Fruit fly (Drosophila melanogaster) whole organism, embryonic: ENCODE data around the gene Exo70.

Source experiments
- Bdp1 ChIP-seq: fragments of 200-800 bp; sonication (Bioruptor generic); optimal IDR thresholded peaks from 3 replicates; lab custom pipeline; 2016; ENCODE audit warnings: missing biosample characterization, missing genetic modification characterization
- C15 ChIP-seq: fragments of 200-800 bp; sonication (Bioruptor generic); IDR thresholded peaks from 3 replicates; pipeline ENCODE4 v1.3.6; 2022; ENCODE audit warnings: missing biosample characterization, missing genetic modification characterization
- CG1024 ChIP-seq: fragments of 200-800 bp; sonication (Bioruptor generic); IDR thresholded peaks from 2 replicates; pipeline ENCODE4 v1.3.6; 2022; ENCODE audit warnings: missing biosample characterization, missing genetic modification characterization
- CG10267 ChIP-seq: fragments of 200-800 bp; sonication (Bioruptor generic); optimal IDR thresholded peaks from 2 replicates; lab custom pipeline; 2018; ENCODE audit warnings: missing biosample characterization, mild to moderate bottlenecking, missing genetic modification characterization, moderate library complexity
- CG12071 ChIP-seq: fragments of 200-800 bp; sonication (Bioruptor generic); optimal IDR thresholded peaks from 3 replicates; lab custom pipeline; 2018; ENCODE audit warnings: missing biosample characterization, mild to moderate bottlenecking, missing genetic modification characterization
- CG12659 ChIP-seq: fragments of 200-800 bp; sonication (Bioruptor generic); optimal IDR thresholded peaks from 3 replicates; lab custom pipeline; 2017; ENCODE audit warnings: mild to moderate bottlenecking, missing biosample characterization, missing genetic modification reagents, missing genetic modification characterization
- CG12769 ChIP-seq: fragments of 200-800 bp; sonication (Bioruptor generic); optimal IDR thresholded peaks from 2 replicates; lab custom pipeline; 2019; ENCODE audit warnings: missing biosample characterization, mild to moderate bottlenecking, missing genetic modification characterization, moderate library complexity
- CG13775 ChIP-seq: fragments of 200-800 bp; sonication (Bioruptor generic); optimal IDR thresholded peaks from 3 replicates; lab custom pipeline; 2017; ENCODE audit warnings: missing biosample characterization, mild to moderate bottlenecking, missing genetic modification characterization
- CG14860 ChIP-seq: fragments of 200-800 bp; sonication (Bioruptor generic); IDR thresholded peaks from 3 replicates; pipeline ENCODE4 v1.3.6; 2022; ENCODE audit warnings: missing biosample characterization, missing genetic modification characterization; ENCODE audit not compliant: partially characterized antibody
- CG2202 ChIP-seq: fragments of 200-800 bp; sonication (Bioruptor generic); optimal IDR thresholded peaks from 2 replicates; lab custom pipeline; 2018; ENCODE audit warnings: missing biosample characterization, mild to moderate bottlenecking, missing genetic modification characterization
- CG5245 ChIP-seq: fragments of 200-800 bp; sonication (Bioruptor generic); optimal IDR thresholded peaks from 3 replicates; lab custom pipeline; 2016; ENCODE audit warnings: missing biosample characterization, missing genetic modification characterization
- CG6254 ChIP-seq: fragments of 200-800 bp; sonication (Bioruptor generic); optimal IDR thresholded peaks from 3 replicates; lab custom pipeline; 2017; ENCODE audit warnings: mild to moderate bottlenecking, missing biosample characterization, missing genetic modification reagents, missing genetic modification characterization
- CG7271 ChIP-seq: fragments of 200-800 bp; sonication (Bioruptor generic); optimal IDR thresholded peaks from 2 replicates; lab custom pipeline; 2018; ENCODE audit warnings: missing biosample characterization, mild to moderate bottlenecking, missing genetic modification characterization, moderate library complexity
- CG7357 ChIP-seq: fragments of 200-800 bp; sonication (Bioruptor generic); IDR thresholded peaks from 3 replicates; pipeline ENCODE4 v1.3.6; 2022; ENCODE audit warnings: missing biosample characterization, missing genetic modification characterization
- CG7839 ChIP-seq: fragments of 200-800 bp; sonication (Bioruptor generic); optimal IDR thresholded peaks from 3 replicates; lab custom pipeline; 2018; ENCODE audit warnings: missing biosample characterization, mild to moderate bottlenecking, missing genetic modification characterization, moderate library complexity
- CG8478 ChIP-seq: fragments of >200 bp; optimal IDR thresholded peaks from 2 replicates; lab custom pipeline; 2018
- Dbx ChIP-seq: fragments of 200-800 bp; sonication (Bioruptor generic); IDR thresholded peaks from 3 replicates; pipeline ENCODE4 v1.3.6; 2022; ENCODE audit warnings: missing biosample characterization, missing genetic modification characterization
- Doc3 ChIP-seq: fragments of 200-800 bp; sonication (Bioruptor generic); IDR thresholded peaks from 3 replicates; pipeline ENCODE4 v1.3.6; 2022; ENCODE audit warnings: missing biosample characterization, missing genetic modification characterization; ENCODE audit not compliant: partially characterized antibody
- Drgx ChIP-seq: fragments of 200-800 bp; sonication (Bioruptor generic); IDR thresholded peaks from 2 replicates; pipeline ENCODE4 v1.3.6; 2022; ENCODE audit warnings: missing biosample characterization, missing genetic modification characterization
- HLH4C ChIP-seq: fragments of 200-800 bp; sonication (Bioruptor generic); IDR thresholded peaks from 3 replicates; pipeline ENCODE4 v1.3.6; 2022; ENCODE audit warnings: missing biosample characterization, missing genetic modification characterization; ENCODE audit not compliant: partially characterized antibody
- HLH54F ChIP-seq: fragments of 200-800 bp; sonication (Bioruptor generic); optimal IDR thresholded peaks from 3 replicates; lab custom pipeline; 2016; ENCODE audit warnings: missing biosample characterization, missing genetic modification characterization
- Hmx ChIP-seq: fragments of 200-800 bp; sonication (Bioruptor generic); optimal IDR thresholded peaks from 2 replicates; lab custom pipeline; 2016; ENCODE audit warnings: missing biosample characterization, missing genetic modification characterization
- Mad ChIP-seq: fragments of 200-800 bp; sonication (Bioruptor generic); optimal IDR thresholded peaks from 2 replicates; lab custom pipeline; 2016; ENCODE audit warnings: missing biosample characterization, missing genetic modification characterization
- NC2α ChIP-seq: fragments of 200-800 bp; sonication (Bioruptor generic); optimal IDR thresholded peaks from 2 replicates; lab custom pipeline; 2016; ENCODE audit warnings: missing biosample characterization, missing genetic modification characterization
- Oli ChIP-seq: fragments of 200-800 bp; sonication (Bioruptor generic); optimal IDR thresholded peaks from 2 replicates; lab custom pipeline; 2018; ENCODE audit warnings: missing biosample characterization, mild to moderate bottlenecking, missing genetic modification characterization, moderate library complexity
- Pdp1 ChIP-seq, 2 experiments: fragments of 200-800 bp; sonication (Bioruptor generic); optimal IDR thresholded peaks; 3 replicates each; lab custom pipeline; 2016; ENCODE audit warnings: missing biosample characterization in 2 of 2, missing genetic modification characterization in 2 of 2, mild to moderate bottlenecking in 1 of 2, moderate library complexity in 1 of 2
- Sox102F ChIP-seq: fragments of 200-800 bp; sonication (Bioruptor generic); optimal IDR thresholded peaks from 2 replicates; lab custom pipeline; 2018; ENCODE audit warnings: missing biosample characterization, mild to moderate bottlenecking, missing genetic modification characterization, moderate library complexity
- Stat92E ChIP-seq, 3 experiments: fragments of >200 bp in 2 of 3; fragments of 200-800 bp in 1 of 3; sonication (Bioruptor generic) in 1 of 3; optimal IDR thresholded peaks; 2 replicates each; lab custom pipeline; 2017 to 2019; ENCODE audit warnings: missing biosample characterization in 3 of 3, missing genetic modification characterization in 3 of 3, mild to moderate bottlenecking in 1 of 3, moderate library complexity in 1 of 3
- az2 ChIP-seq: fragments of 200-800 bp; sonication (Bioruptor generic); optimal IDR thresholded peaks from 3 replicates; lab custom pipeline; 2016; ENCODE audit warnings: missing biosample characterization, missing genetic modification characterization
- bsh ChIP-seq, 2 experiments: fragments of 200-800 bp; sonication (Bioruptor generic); optimal IDR thresholded peaks; 2 replicates each; lab custom pipeline; 2017 to 2018; ENCODE audit warnings: mild to moderate bottlenecking in 2 of 2, missing biosample characterization in 2 of 2, missing genetic modification characterization in 2 of 2, moderate library complexity in 1 of 2
- corto ChIP-seq: fragments of 200-800 bp; sonication (Bioruptor generic); optimal IDR thresholded peaks from 2 replicates; lab custom pipeline; 2016; ENCODE audit warnings: missing biosample characterization, mild to moderate bottlenecking, missing genetic modification characterization, moderate library complexity
- dysf ChIP-seq: fragments of 200-800 bp; sonication (Bioruptor generic); IDR thresholded peaks from 3 replicates; pipeline ENCODE4 v1.3.6; 2022; ENCODE audit warnings: missing biosample characterization, missing genetic modification characterization
- en ChIP-seq: fragments of 200-800 bp; sonication (Bioruptor generic); optimal IDR thresholded peaks from 2 replicates; lab custom pipeline; 2016; ENCODE audit warnings: missing biosample characterization, missing genetic modification characterization
- esg ChIP-seq: fragments of 200-800 bp; sonication (Bioruptor generic); conservative IDR thresholded peaks from 2 replicates; pipeline ENCODE4 v1.3.6; 2022; ENCODE audit warnings: missing biosample characterization, missing genetic modification characterization
- gsb-n ChIP-seq: fragments of 200-800 bp; sonication (Bioruptor generic); optimal IDR thresholded peaks from 3 replicates; lab custom pipeline; 2018; ENCODE audit warnings: missing biosample characterization, mild to moderate bottlenecking, missing genetic modification characterization
- kah ChIP-seq: fragments of 200-800 bp; sonication (Bioruptor generic); optimal IDR thresholded peaks from 2 replicates; lab custom pipeline; 2018; ENCODE audit warnings: missing biosample characterization, mild to moderate bottlenecking, missing genetic modification characterization
- klu ChIP-seq: fragments of 200-800 bp; sonication (Bioruptor generic); IDR thresholded peaks from 2 replicates; pipeline ENCODE4 v1.3.6; 2022; ENCODE audit warnings: missing biosample characterization, missing genetic modification characterization
- kni ChIP-seq: fragments of 200-800 bp; sonication (Bioruptor generic); optimal IDR thresholded peaks from 3 replicates; lab custom pipeline; 2017; ENCODE audit warnings: mild to moderate bottlenecking, missing biosample characterization, missing genetic modification reagents, missing genetic modification characterization
- lov ChIP-seq, 2 experiments: fragments of 200-800 bp in 1 of 2; fragments of >200 bp in 1 of 2; sonication (Bioruptor generic) in 1 of 2; IDR thresholded peaks in 1 of 2; optimal IDR thresholded peaks in 1 of 2; 2 replicates in 1 of 2; 3 replicates in 1 of 2; pipeline versions ENCODE4 v1.3.6 to Lab custom; 2017 to 2022; ENCODE audit warnings: missing biosample characterization in 1 of 2, missing genetic modification characterization in 1 of 2
- mirr ChIP-seq: fragments of 200-800 bp; sonication (Bioruptor generic); optimal IDR thresholded peaks from 3 replicates; lab custom pipeline; 2018; ENCODE audit warnings: missing biosample characterization, mild to moderate bottlenecking, missing genetic modification characterization
- mld ChIP-seq: fragments of 200-800 bp; sonication (Bioruptor generic); IDR thresholded peaks from 3 replicates; pipeline ENCODE4 v1.3.6; 2022; ENCODE audit warnings: missing biosample characterization, missing genetic modification characterization; ENCODE audit not compliant: partially characterized antibody
- otp ChIP-seq: fragments of 200-800 bp; sonication (Bioruptor generic); IDR thresholded peaks from 3 replicates; pipeline ENCODE4, ENCODE4 v1.3.6; 2022; ENCODE audit warnings: missing biosample characterization, missing genetic modification characterization
- phol ChIP-seq: fragments of 200-800 bp; sonication (Bioruptor generic); optimal IDR thresholded peaks from 3 replicates; lab custom pipeline; 2018; ENCODE audit warnings: missing biosample characterization, mild to moderate bottlenecking, missing genetic modification characterization, moderate library complexity
- psq ChIP-seq: fragments of 200-800 bp; sonication (Bioruptor generic); optimal IDR thresholded peaks from 2 replicates; lab custom pipeline; 2017; ENCODE audit warnings: missing biosample characterization, missing genetic modification characterization
- sens ChIP-seq: fragments of 200-800 bp; sonication (Bioruptor generic); peaks from one replicate; lab custom pipeline; 2016; ENCODE audit warnings: missing biosample characterization, missing genetic modification characterization
- usp ChIP-seq: fragments of >200 bp; optimal IDR thresholded peaks from 2 replicates; lab custom pipeline; 2017; ENCODE audit warnings: missing biosample characterization, missing genetic modification characterization
- zf30C ChIP-seq: fragments of 200-800 bp; sonication (Bioruptor generic); optimal IDR thresholded peaks from 3 replicates; lab custom pipeline; 2018; ENCODE audit warnings: missing biosample characterization, mild to moderate bottlenecking, missing genetic modification characterization
- zfh1 ChIP-seq: fragments of 200-800 bp; sonication (Bioruptor generic); IDR thresholded peaks from 3 replicates; pipeline ENCODE4 v1.3.6; 2022; ENCODE audit warnings: missing biosample characterization, missing genetic modification characterization

Exo70 gene

DNA sequence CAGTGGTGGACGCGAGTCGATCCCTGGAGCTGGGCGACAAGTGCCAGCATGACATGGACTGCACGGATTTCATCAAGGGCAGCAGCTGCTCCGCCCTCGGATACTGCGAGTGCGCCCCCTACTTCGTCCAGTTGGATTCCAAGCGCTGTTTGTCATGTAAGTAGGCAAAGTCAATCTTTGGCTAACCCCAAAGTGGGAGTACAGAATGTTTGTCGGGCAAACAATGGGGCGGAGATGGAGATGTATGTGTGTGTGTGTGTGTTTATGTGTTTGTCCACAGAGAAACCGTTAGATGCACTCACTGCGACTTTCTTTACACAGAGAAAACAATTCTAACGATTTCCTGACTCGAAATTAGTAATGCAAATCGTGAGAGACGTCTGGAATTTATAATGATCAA, 32.5 kb upstream of the Exo70 start (continued):
- TF ChIP-seq HLH4C (GFP tag; lab: Robert Waterston, UW) = no peak
- peak; percentile 59 for TF ChIP-seq gsb-n (tag; lab: Kevin White, UChicago)
- TF ChIP-seq zfh1 (GFP tag; lab: Robert Waterston, UW) = 0 out of 3 replicates have a peak, but pooled peaks have one; percentile 24

DNA sequence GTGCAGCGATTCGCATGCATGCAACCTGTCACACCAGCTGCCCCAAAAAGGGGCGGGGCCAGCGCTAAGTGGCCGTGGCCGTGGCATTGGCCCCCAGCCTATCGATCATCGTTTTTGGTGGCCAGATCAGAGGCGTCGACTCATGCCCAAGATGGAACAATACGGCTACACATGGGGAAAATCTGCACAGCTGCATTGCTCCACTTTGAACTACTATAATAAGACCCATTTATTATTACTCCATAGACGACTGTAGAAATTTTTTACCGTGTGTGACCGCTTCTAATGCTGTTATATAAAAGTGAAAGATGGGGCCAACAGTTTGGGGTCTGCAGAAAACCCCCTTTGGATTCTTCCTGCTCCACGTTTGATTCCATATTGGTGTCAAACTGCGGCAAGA, 27.7 kb upstream of the Exo70 start:
- TF ChIP-seq CG6254 (GFP tag; lab: Kevin White, UChicago) = no peak
- TF ChIP-seq Drgx (GFP tag; lab: Robert Waterston, UW) = 0 out of 2 replicates have a peak, but pooled peaks have one; percentile 24
- TF ChIP-seq dysf (GFP tag; lab: Robert Waterston, UW) = 0 out of 3 replicates have a peak, but pooled peaks have one; percentile 17
- TF ChIP-seq corto (GFP tag; lab: Kevin White, UChicago) = no peak
- peak; percentile 15 for TF ChIP-seq sens (GFP tag; lab: Kevin White, UChicago)
- TF ChIP-seq lov (optimal IDR thresholded peaks at IDR 0.05; lab: Kevin White, UChicago) = no peak
- TF ChIP-seq lov (GFP tag; IDR thresholded peaks at IDR 0.05; lab: Robert Waterston, UW) = no peak
- no peak for TF ChIP-seq mld
- peak in 1 of 2 experiments; percentile 26 for TF ChIP-seq bsh (GFP tag; optimal IDR thresholded peaks at IDR 0.05; lab: Kevin White, UChicago)
- peak; percentile 11 for TF ChIP-seq Sox102F
- TF ChIP-seq phol (tag; lab: Kevin White, UChicago) = no peak
- TF ChIP-seq Hmx (GFP tag; lab: Kevin White, UChicago) = no peak
- TF ChIP-seq Dbx (GFP tag; lab: Robert Waterston, UW) = no peak
- peak; percentile 3 for TF ChIP-seq Oli
- TF ChIP-seq CG14860 = no peak
- TF ChIP-seq mirr (GFP tag; lab: Kevin White, UChicago) = no peak
- TF ChIP-seq Doc3 = no peak
- TF ChIP-seq esg (GFP tag; lab: Robert Waterston, UW) = 0 out of 2 replicates have a peak, but pooled peaks have one; percentile 5
- no peak for TF ChIP-seq CG7271 (tag; lab: Kevin White, UChicago)
- TF ChIP-seq CG5245 (GFP tag; lab: Kevin White, UChicago) = no peak
- no peak for TF ChIP-seq Mad

DNA sequence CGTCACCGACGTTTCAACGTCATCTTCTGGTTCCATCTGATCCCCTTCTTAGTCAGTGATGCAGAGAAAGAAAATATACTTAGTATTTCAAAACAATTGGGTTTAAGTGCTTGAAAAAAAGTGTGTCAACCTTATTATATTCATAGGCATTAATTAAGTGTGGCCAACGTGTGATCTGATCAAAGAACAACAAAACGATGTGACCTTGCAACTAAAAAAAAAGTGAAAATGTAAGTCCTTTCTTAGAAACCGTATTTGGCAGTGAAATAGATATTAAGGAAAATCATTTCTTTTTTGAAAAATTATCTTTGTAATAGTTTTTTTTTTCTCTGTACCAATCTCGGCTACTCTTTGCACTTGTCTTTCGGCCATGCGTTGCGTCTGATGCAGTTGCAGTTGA, 26.6 kb upstream of the Exo70 start:
- no peak for TF ChIP-seq CG1024 (GFP tag; lab: Robert Waterston, UW)
- no peak for TF ChIP-seq CG12659 (GFP tag; lab: Kevin White, UChicago)
- no peak for TF ChIP-seq Bdp1
- TF ChIP-seq CG12071 (GFP tag; lab: Kevin White, UChicago) = no peak
- TF ChIP-seq kah (GFP tag; lab: Kevin White, UChicago) = no peak
- no peak for TF ChIP-seq zfh1 (GFP tag; lab: Robert Waterston, UW)
- no peak for TF ChIP-seq kni (GFP tag; lab: Kevin White, UChicago)
- TF ChIP-seq psq (GFP tag; lab: Kevin White, UChicago) = no peak
- TF ChIP-seq CG13775 (GFP tag; lab: Kevin White, UChicago) = no peak
- TF ChIP-seq CG2202 (tag; lab: Kevin White, UChicago) = no peak
- TF ChIP-seq klu (GFP tag; lab: Robert Waterston, UW) = no peak
- TF ChIP-seq CG8478 (lab: Kevin White, UChicago) = no peak
- TF ChIP-seq Pdp1 (GFP tag; optimal IDR thresholded peaks at IDR 0.05; lab: Kevin White, UChicago) = no peak
- peak; percentile 21 for TF ChIP-seq Sox102F
- TF ChIP-seq CG12769 (tag; lab: Kevin White, UChicago) = no peak
- no peak for TF ChIP-seq zf30C (GFP tag; lab: Kevin White, UChicago)
- no peak for TF ChIP-seq CG7357 (GFP tag; lab: Robert Waterston, UW)
- TF ChIP-seq az2 = no peak
- TF ChIP-seq Stat92E (GFP tag; optimal IDR thresholded peaks at IDR 0.05; lab: Kevin White, UChicago) = no peak
- TF ChIP-seq NC2α (GFP tag; lab: Kevin White, UChicago) = no peak
- TF ChIP-seq CG7839 (tag; lab: Kevin White, UChicago) = no peak
- no peak for TF ChIP-seq otp (GFP tag; lab: Robert Waterston, UW)
- no peak for TF ChIP-seq C15 (GFP tag; lab: Robert Waterston, UW)
- peak in 1 of 2 experiments; percentile 61 for TF ChIP-seq bsh (GFP tag; optimal IDR thresholded peaks at IDR 0.05; lab: Kevin White, UChicago)
- TF ChIP-seq en (GFP tag; lab: Kevin White, UChicago) = no peak
- TF ChIP-seq CG10267 (tag; lab: Kevin White, UChicago) = no peak
- no peak for TF ChIP-seq usp (GFP tag; lab: Kevin White, UChicago)
- no peak for TF ChIP-seq HLH54F (GFP tag; lab: Kevin White, UChicago)
- peak; percentile 56; the same call in 1 of the 2 replicates for TF ChIP-seq Drgx (GFP tag; lab: Robert Waterston, UW)
